ENCODE assay signal across 4 fruit fly cellular contexts in the genomic region with DNA sequence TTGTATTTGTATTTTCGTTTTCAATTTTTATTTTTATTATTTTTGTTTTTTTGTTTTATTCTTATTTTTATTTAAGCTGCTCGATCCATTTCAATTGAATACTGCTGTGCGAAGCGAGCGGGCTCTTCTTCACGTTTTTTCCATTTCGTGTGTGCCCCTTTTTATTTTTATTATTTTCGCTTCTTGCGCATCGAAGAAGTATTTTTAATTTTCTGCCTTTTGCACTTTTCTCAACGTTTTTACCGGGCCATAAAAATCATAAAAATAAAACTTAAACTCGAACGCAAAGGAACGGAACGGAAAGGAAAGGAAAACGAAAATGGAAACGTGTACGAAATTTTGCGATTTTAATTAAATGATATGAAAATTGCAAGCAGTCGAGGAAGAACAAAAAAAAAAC.
TF ChIP-seq lines count a peak whose summit lies in the region.

No protein-coding gene starts in this region.

- no peak for TF ChIP-seq CTCF in whole organism, embryonic (GFP tag; optimal IDR thresholded peaks at IDR 0.05; lab: Kevin White, UChicago)

TF ChIP-seq in whole organism, embryonic, 481 proteins besides CTCF, POLR2A, EP300 and RAD21:
- peak; percentile 69 for TF ChIP-seq nom (GFP tag; optimal IDR thresholded peaks at IDR 0.05; lab: Kevin White, UChicago)
- peak; percentile 26 for TF ChIP-seq lbe (GFP tag; optimal IDR thresholded peaks at IDR 0.05; lab: Kevin White, UChicago)
- TF ChIP-seq ERR (GFP tag; optimal IDR thresholded peaks at IDR 0.05; lab: Kevin White, UChicago), result no peak
- TF ChIP-seq Lpt (GFP tag; optimal IDR thresholded peaks at IDR 0.05; lab: Kevin White, UChicago), result no peak
- no peak for TF ChIP-seq CG12391 (tag; optimal IDR thresholded peaks at IDR 0.05; lab: Kevin White, UChicago)
- TF ChIP-seq CG12219 (GFP tag; optimal IDR thresholded peaks at IDR 0.05; lab: Kevin White, UChicago), result no peak
- no peak for TF ChIP-seq CG13424 (tag; optimal IDR thresholded peaks at IDR 0.05; lab: Kevin White, UChicago)
- TF ChIP-seq Hmr (GFP tag; optimal IDR thresholded peaks at IDR 0.05; lab: Kevin White, UChicago), result no peak
- TF ChIP-seq fd64A (GFP tag; optimal IDR thresholded peaks at IDR 0.05; lab: Kevin White, UChicago), result no peak

TF ChIP-seq in whole organism, prepupa, 60 proteins besides CTCF, POLR2A, EP300 and RAD21 (continues in another document):
- TF ChIP-seq Eip78C (GFP tag; lab: Kevin White, UChicago), result peak; percentile 70
- TF ChIP-seq esn (GFP tag; optimal IDR thresholded peaks at IDR 0.05; lab: Kevin White, UChicago), result peak; percentile 22
- TF ChIP-seq net (GFP tag; optimal IDR thresholded peaks at IDR 0.05; lab: Kevin White, UChicago), result no peak
- TF ChIP-seq Met (GFP tag; optimal IDR thresholded peaks at IDR 0.05; lab: Kevin White, UChicago), result no peak
- no peak for TF ChIP-seq Gug (GFP tag; IDR thresholded peaks at IDR 0.05; lab: Robert Waterston, UW)
- peak; percentile 59 for TF ChIP-seq CG6808 (GFP tag; optimal IDR thresholded peaks at IDR 0.05; lab: Kevin White, UChicago)
- TF ChIP-seq CG3032 (tag; optimal IDR thresholded peaks at IDR 0.05; lab: Kevin White, UChicago), result peak; percentile 29
- 0 out of 3 replicates have a peak, but pooled peaks have one; percentile 26 for TF ChIP-seq CG6163 (GFP tag; IDR thresholded peaks at IDR 0.05; lab: Robert Waterston, UW)
- peak; percentile 4 for TF ChIP-seq spab (GFP tag; optimal IDR thresholded peaks at IDR 0.05; lab: Kevin White, UChicago)
- TF ChIP-seq cyc (GFP tag; optimal IDR thresholded peaks at IDR 0.05; lab: Kevin White, UChicago), result no peak
- no peak for TF ChIP-seq acj6 (GFP tag; optimal IDR thresholded peaks at IDR 0.05; lab: Kevin White, UChicago)
- TF ChIP-seq lz (GFP tag; optimal IDR thresholded peaks at IDR 0.05; lab: Kevin White, UChicago), result peak; percentile 44
- TF ChIP-seq ss (GFP tag; optimal IDR thresholded peaks at IDR 0.05; lab: Kevin White, UChicago), result peak; percentile 44 to 53
- peak; percentile 60 for TF ChIP-seq Sox102F (GFP tag; optimal IDR thresholded peaks at IDR 0.05; lab: Kevin White, UChicago)
- TF ChIP-seq CG11902 (GFP tag; optimal IDR thresholded peaks at IDR 0.05; lab: Kevin White, UChicago), result no peak
- peak; percentile 31 for TF ChIP-seq Hr39 (GFP tag; optimal IDR thresholded peaks at IDR 0.05; lab: Kevin White, UChicago)
- no peak for TF ChIP-seq CG7368 (GFP tag; optimal IDR thresholded peaks at IDR 0.05; lab: Kevin White, UChicago)
- TF ChIP-seq Blimp-1 (GFP tag; optimal IDR thresholded peaks at IDR 0.05; lab: Kevin White, UChicago), result peak; percentile 9
- no peak for TF ChIP-seq CG8632 (GFP tag; optimal IDR thresholded peaks at IDR 0.05; lab: Kevin White, UChicago)
- no peak for TF ChIP-seq CG1621 (tag; optimal IDR thresholded peaks at IDR 0.05; lab: Kevin White, UChicago)
- TF ChIP-seq CG32006 (GFP tag; optimal IDR thresholded peaks at IDR 0.05; lab: Kevin White, UChicago), result no peak
- TF ChIP-seq CG8119 (GFP tag; IDR thresholded peaks at IDR 0.05; lab: Robert Waterston, UW), result no peak
- TF ChIP-seq fd85E (GFP tag; optimal IDR thresholded peaks at IDR 0.05; lab: Kevin White, UChicago), result no peak
- TF ChIP-seq Ets21C (GFP tag; optimal IDR thresholded peaks at IDR 0.05; lab: Kevin White, UChicago), result peak; percentile 5
- no peak for TF ChIP-seq CG16779 (tag; optimal IDR thresholded peaks at IDR 0.05; lab: Kevin White, UChicago)
- no peak for TF ChIP-seq CG11762 (GFP tag; optimal IDR thresholded peaks at IDR 0.05; lab: Kevin White, UChicago; ENCODE audit: insufficient read depth)

TF ChIP-seq in whole organism, pupa, 21 proteins besides CTCF, POLR2A, EP300 and RAD21:
- no peak for TF ChIP-seq gl (tag; optimal IDR thresholded peaks at IDR 0.05; lab: Kevin White, UChicago)
- peak; percentile 37 for TF ChIP-seq CG15710 (tag; optimal IDR thresholded peaks at IDR 0.05; lab: Kevin White, UChicago)
- peak; percentile 8 for TF ChIP-seq Pif1B (GFP tag; optimal IDR thresholded peaks at IDR 0.05; lab: Kevin White, UChicago)
- peak; percentile 41 for TF ChIP-seq CG8159 (tag; optimal IDR thresholded peaks at IDR 0.05; lab: Kevin White, UChicago)
- TF ChIP-seq CG14655 (GFP tag; optimal IDR thresholded peaks at IDR 0.05; lab: Kevin White, UChicago), result peak; percentile 4
TF ChIP-seq in whole organism, pupa: peak in this region for 4.

TF ChIP-seq in whole organism, wandering third instar larva, 38 proteins besides CTCF, POLR2A, EP300 and RAD21:
- TF ChIP-seq jim (GFP tag; optimal IDR thresholded peaks at IDR 0.05; lab: Kevin White, UChicago) (no peak), foxo (GFP tag; optimal IDR thresholded peaks at IDR 0.05; lab: Kevin White, UChicago) (no peak), CrebA (GFP tag; optimal IDR thresholded peaks at IDR 0.05; lab: Kevin White, UChicago; ENCODE audit: borderline replicate concordance) (peak; percentile 27), ey (GFP tag; optimal IDR thresholded peaks at IDR 0.05; lab: Kevin White, UChicago) (no peak), Sp1 (GFP tag; optimal IDR thresholded peaks at IDR 0.05; lab: Kevin White, UChicago) (peak; percentile 50), GATAd (GFP tag; optimal IDR thresholded peaks at IDR 0.05; lab: Kevin White, UChicago) (no peak), HLH106 (tag; optimal IDR thresholded peaks at IDR 0.05; lab: Kevin White, UChicago) (peak; percentile 13), br (GFP tag; optimal IDR thresholded peaks at IDR 0.05; lab: Kevin White, UChicago) (peak; percentile 23), psq (GFP tag; optimal IDR thresholded peaks at IDR 0.05; lab: Kevin White, UChicago) (peak; percentile 69), N (GFP tag; optimal IDR thresholded peaks at IDR 0.05; lab: Kevin White, UChicago) (no peak), Hr78 (GFP tag; optimal IDR thresholded peaks at IDR 0.05; lab: Kevin White, UChicago) (no peak), Rel (GFP tag; optimal IDR thresholded peaks at IDR 0.05; lab: Kevin White, UChicago) (no peak), Rel (tag; optimal IDR thresholded peaks at IDR 0.05; lab: Kevin White, UChicago) (peak; percentile 16), CG9705 (GFP tag; optimal IDR thresholded peaks at IDR 0.05; lab: Kevin White, UChicago) (no peak), Mio (GFP tag; optimal IDR thresholded peaks at IDR 0.05; lab: Kevin White, UChicago) (no peak), dsf (GFP tag; optimal IDR thresholded peaks at IDR 0.05; lab: Kevin White, UChicago; ENCODE audit: borderline replicate concordance) (no peak), Myc (optimal IDR thresholded peaks at IDR 0.05; lab: Kevin White, UChicago) (no peak), sv (GFP tag; optimal IDR thresholded peaks at IDR 0.05; lab: Kevin White, UChicago) (no peak), Hr83 (GFP tag; optimal IDR thresholded peaks at IDR 0.05; lab: Kevin White, UChicago; ENCODE audit: poor library complexity, severe bottlenecking) (no peak), lola (GFP tag; optimal IDR thresholded peaks at IDR 0.05; lab: Kevin White, UChicago) (no peak), Jra (GFP tag; optimal IDR thresholded peaks at IDR 0.05; lab: Kevin White, UChicago) (no peak), Vsx2 (GFP tag; optimal IDR thresholded peaks at IDR 0.05; lab: Kevin White, UChicago; ENCODE audit: partially characterized antibody) (no peak), CG32264 (GFP tag; optimal IDR thresholded peaks at IDR 0.05; lab: Kevin White, UChicago) (no peak), Hnf4 (GFP tag; optimal IDR thresholded peaks at IDR 0.05; lab: Kevin White, UChicago) (no peak), dl (GFP tag; optimal IDR thresholded peaks at IDR 0.05; lab: Kevin White, UChicago; ENCODE audit: insufficient read depth in 1 of 2, partially characterized antibody in 2 of 2) (no peak), pan (optimal IDR thresholded peaks at IDR 0.05; lab: Kevin White, UChicago) (no peak), usp (GFP tag; optimal IDR thresholded peaks at IDR 0.05; lab: Kevin White, UChicago) (no peak), Dif (GFP tag; optimal IDR thresholded peaks at IDR 0.05; lab: Kevin White, UChicago; ENCODE audit: partially characterized antibody) (no peak), tai (GFP tag; optimal IDR thresholded peaks at IDR 0.05; lab: Kevin White, UChicago) (no peak), brk (GFP tag; optimal IDR thresholded peaks at IDR 0.05; lab: Kevin White, UChicago) (no peak), rgr (GFP tag; optimal IDR thresholded peaks at IDR 0.05; lab: Kevin White, UChicago) (no peak), fru (GFP tag; optimal IDR thresholded peaks at IDR 0.05; lab: Kevin White, UChicago) (peak; percentile 20), woc (GFP tag; optimal IDR thresholded peaks at IDR 0.05; lab: Kevin White, UChicago) (no peak), OdsH (GFP tag; optimal IDR thresholded peaks at IDR 0.05; lab: Kevin White, UChicago) (peak; percentile 0), h (GFP tag; optimal IDR thresholded peaks at IDR 0.05; lab: Kevin White, UChicago) (peak; percentile 6), sage (GFP tag; optimal IDR thresholded peaks at IDR 0.05; lab: Kevin White, UChicago) (peak; percentile 46), Abd-B (GFP tag; optimal IDR thresholded peaks at IDR 0.05; lab: Kevin White, UChicago) (no peak), Dfd (GFP tag; optimal IDR thresholded peaks at IDR 0.05; lab: Kevin White, UChicago) (no peak), dmrt93B (GFP tag; optimal IDR thresholded peaks at IDR 0.05; lab: Kevin White, UChicago) (no peak)
TF ChIP-seq in whole organism, wandering third instar larva: peak in this region for 10.
